Worm (Caenorhabditis elegans) whole organism, early embryonic: ENCODE data around the gene ttll-15.

Experiments
- B0310.2 ChIP-seq: sonication (generic microtip); optimal IDR thresholded peaks from 2 replicates; lab custom pipeline; 2016; ENCODE audit warnings: mild to moderate bottlenecking, missing genetic modification characterization, missing compliant biosample characterization
- F13C5.2 ChIP-seq: sonication (generic microtip); optimal IDR thresholded peaks from 2 replicates; lab custom pipeline; 2017; ENCODE audit warnings: mild to moderate bottlenecking, missing genetic modification characterization, inconsistent platforms, missing compliant biosample characterization
- aly-1 ChIP-seq: sonication (generic microtip); optimal IDR thresholded peaks from 2 replicates; lab custom pipeline; 2016; ENCODE audit warnings: missing genetic modification characterization, missing compliant biosample characterization
- ama-1 ChIP-seq: fragments of 150-350 bp; optimal IDR thresholded peaks from 2 replicates; lab custom pipeline; 2014
- ceh-13 ChIP-seq: fragments of 200-800 bp; sonication (Bioruptor generic); optimal IDR thresholded peaks from 2 replicates; lab custom pipeline; 2018; ENCODE audit warnings: mild to moderate bottlenecking, missing genetic modification characterization, missing compliant biosample characterization
- ceh-36 ChIP-seq: sonication (generic microtip); optimal IDR thresholded peaks from 2 replicates; lab custom pipeline; 2016; ENCODE audit warnings: missing genetic modification characterization, inconsistent platforms, missing compliant biosample characterization
- flt-1 ChIP-seq: fragments of 200-800 bp; sonication (Bioruptor generic); IDR thresholded peaks from 2 replicates; pipeline ENCODE4 v1.3.6; 2022; ENCODE audit warnings: missing genetic modification characterization, missing compliant biosample characterization
- pes-1 ChIP-seq: fragments of 200-800 bp; sonication (Bioruptor generic); IDR thresholded peaks from 2 replicates; pipeline ENCODE4 v1.3.6; 2022; ENCODE audit warnings: missing genetic modification reagents, missing genetic modification characterization, missing compliant biosample characterization
- scrt-1 ChIP-seq: fragments of 200-800 bp; sonication (Bioruptor generic); IDR thresholded peaks from 2 replicates; pipeline ENCODE4 v1.3.6; 2022; ENCODE audit warnings: missing genetic modification characterization, missing compliant biosample characterization
- sea-1 ChIP-seq: fragments of 200-800 bp; sonication (Bioruptor generic); conservative IDR thresholded peaks from 2 replicates; pipeline ENCODE4 v1.3.6; 2022; ENCODE audit warnings: missing genetic modification characterization, missing compliant biosample characterization
- tbx-11 ChIP-seq: fragments of 200-800 bp; sonication (Bioruptor generic); IDR thresholded peaks from 2 replicates; pipeline ENCODE4 v1.3.6; 2022; ENCODE audit warnings: missing genetic modification characterization, missing compliant biosample characterization
- tbx-37 ChIP-seq: fragments of 200-800 bp; sonication (Bioruptor generic); conservative IDR thresholded peaks from 2 replicates; pipeline ENCODE4 v1.3.6; 2022; ENCODE audit warnings: missing genetic modification reagents, missing genetic modification characterization, missing compliant biosample characterization
- tra-4 ChIP-seq: sonication (generic microtip); optimal IDR thresholded peaks from 2 replicates; lab custom pipeline; 2017; ENCODE audit warnings: missing genetic modification characterization, missing compliant biosample characterization

DNA sequence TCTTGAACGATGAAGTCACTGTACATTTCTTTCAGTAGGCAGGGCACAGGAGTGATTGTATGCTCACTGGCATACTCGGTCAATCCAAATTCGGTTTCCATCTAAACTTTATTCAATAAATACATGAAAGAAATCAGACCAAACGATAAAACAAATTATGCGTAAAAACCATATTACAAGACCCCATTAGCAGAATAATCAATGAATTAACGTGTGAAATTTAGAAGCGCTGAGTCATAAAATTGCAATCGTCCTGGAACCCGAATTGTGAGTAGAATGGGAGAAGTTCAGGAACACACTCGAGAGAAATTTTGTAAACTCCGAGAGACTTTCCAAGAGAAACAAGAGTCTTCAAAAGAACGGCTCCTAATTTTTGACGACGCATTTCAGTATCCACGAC lies 38.9 kb upstream of the ttll-15 start, which contains the start of gene B0024.11:
- TF ChIP-seq sea-1 (no peak), scrt-1 (GFP tag; lab: Robert Waterston, UW) (no peak), ceh-13 (GFP tag; lab: Kevin White, UChicago) (no peak), ama-1 (lab: Kevin White, UChicago) (no peak), flt-1 (GFP tag; lab: Robert Waterston, UW) (no peak), tra-4 (no peak), pes-1 (GFP tag; lab: Robert Waterston, UW) (no peak), tbx-11 (GFP tag; lab: Robert Waterston, UW) (no peak), B0310.2 (no peak), ceh-36 (no peak), tbx-37 (GFP tag; lab: Robert Waterston, UW) (no peak), F13C5.2 (tag; lab: Kevin White, UChicago) (no peak), aly-1 (no peak)
